Fruit fly (Drosophila melanogaster): ENCODE data around the gene CG32263.

dm6 chr3L:3816772-3817483, 6.0 kb upstream of the CG32263 start:
- no peak for TF ChIP-seq ttk (optimal IDR thresholded peaks at IDR 0.05)
- no peak for TF ChIP-seq psq (optimal IDR thresholded peaks at IDR 0.05)
- TF ChIP-seq h (optimal IDR thresholded peaks at IDR 0.05): no peak
- TF ChIP-seq insv (optimal IDR thresholded peaks at IDR 0.05): no peak
- no peak for TF ChIP-seq Sin3A (optimal IDR thresholded peaks at IDR 0.05)
